Worm (Caenorhabditis elegans) whole organism, L3 larva: ENCODE results near the gene K08H2.7.

ENCODE experiments used
- ZK546.5 ChIP-seq: sonication (generic microtip); optimal IDR thresholded peaks from 2 replicates; lab custom pipeline; 2017; ENCODE audit warnings: missing biosample characterization, missing genetic modification characterization
- aly-2 ChIP-seq: fragments of 150-350 bp; optimal IDR thresholded peaks from 2 replicates; lab custom pipeline; 2014; ENCODE audit warnings: missing biosample characterization, missing genetic modification characterization
- ama-1 ChIP-seq: fragments of 150-350 bp; optimal IDR thresholded peaks from 2 replicates; lab custom pipeline; 2018
- ceh-28 ChIP-seq: fragments of 150-350 bp; optimal IDR thresholded peaks from 2 replicates; lab custom pipeline; 2014; ENCODE audit warnings: missing biosample characterization, missing genetic modification reagents, missing genetic modification characterization
- ceh-82 ChIP-seq: fragments of 150-350 bp; optimal IDR thresholded peaks from 2 replicates; lab custom pipeline; 2014; ENCODE audit warnings: missing biosample characterization, missing genetic modification characterization
- egl-27 ChIP-seq: sonication (generic microtip); optimal IDR thresholded peaks from 4 replicates; lab custom pipeline; 2017; ENCODE audit warnings: missing biosample characterization, missing genetic modification reagents, missing genetic modification characterization
- elt-1 ChIP-seq: fragments of 150-350 bp; optimal IDR thresholded peaks from 2 replicates; lab custom pipeline; 2014; ENCODE audit warnings: missing biosample characterization, missing genetic modification characterization
- elt-2 ChIP-seq: sonication (generic microtip); optimal IDR thresholded peaks from 2 replicates; lab custom pipeline; 2016; ENCODE audit warnings: missing genetic modification reagents, mild to moderate bottlenecking, missing genetic modification characterization, missing compliant biosample characterization
- eor-1 ChIP-seq, 2 experiments: fragments of 150-350 bp; optimal IDR thresholded peaks; 2 replicates each; lab custom pipeline; 2014 to 2018; ENCODE audit warnings: missing biosample characterization in 2 of 2, missing genetic modification characterization in 2 of 2
- fkh-10 ChIP-seq: sonication (generic microtip); optimal IDR thresholded peaks from 2 replicates; lab custom pipeline; 2017; ENCODE audit warnings: missing biosample characterization, missing genetic modification reagents, missing genetic modification characterization
- hmg-11 ChIP-seq: sonication (generic microtip); optimal IDR thresholded peaks from 2 replicates; lab custom pipeline; 2016; ENCODE audit warnings: missing genetic modification characterization, missing compliant biosample characterization
- jun-1 ChIP-seq: fragments of 150-350 bp; optimal IDR thresholded peaks from 2 replicates; lab custom pipeline; 2014; ENCODE audit warnings: missing biosample characterization, missing genetic modification reagents, missing genetic modification characterization
- lin-15B ChIP-seq: fragments of 150-350 bp; optimal IDR thresholded peaks from 2 replicates; lab custom pipeline; 2014; ENCODE audit warnings: missing biosample characterization, missing genetic modification characterization
- lin-39 ChIP-seq: fragments of 150-350 bp; optimal IDR thresholded peaks from 2 replicates; lab custom pipeline; 2018; ENCODE audit warnings: missing biosample characterization, missing genetic modification reagents, missing genetic modification characterization
- lsy-12 ChIP-seq: sonication (generic microtip); optimal IDR thresholded peaks from 2 replicates; lab custom pipeline; 2016; ENCODE audit warnings: mild to moderate bottlenecking, missing genetic modification characterization, missing compliant biosample characterization
- mdl-1 ChIP-seq: fragments of 150-350 bp; optimal IDR thresholded peaks from 2 replicates; lab custom pipeline; 2014; ENCODE audit warnings: missing biosample characterization, missing genetic modification characterization
- mml-1 ChIP-seq: fragments of 150-350 bp; sonication (generic microtip); optimal IDR thresholded peaks from 3 replicates; lab custom pipeline; 2014; ENCODE audit warnings: missing biosample characterization, missing genetic modification characterization
- nfya-1 ChIP-seq: sonication (generic microtip); optimal IDR thresholded peaks from 2 replicates; lab custom pipeline; 2017; ENCODE audit warnings: missing genetic modification characterization, mild to moderate bottlenecking, missing compliant biosample characterization, antibody characterized with exemption, moderate library complexity; ENCODE audit not compliant: insufficient read depth
- nhr-11 ChIP-seq: fragments of 150-350 bp; optimal IDR thresholded peaks from 2 replicates; lab custom pipeline; 2014; ENCODE audit warnings: missing biosample characterization, missing genetic modification characterization
- nhr-12 ChIP-seq: fragments of 150-350 bp; optimal IDR thresholded peaks from 2 replicates; lab custom pipeline; 2014; ENCODE audit warnings: missing biosample characterization, missing genetic modification characterization
- nhr-23 ChIP-seq: fragments of 150-350 bp; optimal IDR thresholded peaks from 2 replicates; lab custom pipeline; 2014; ENCODE audit warnings: missing biosample characterization, missing genetic modification reagents, missing genetic modification characterization
- nhr-25 ChIP-seq: sonication (generic microtip); optimal IDR thresholded peaks from 2 replicates; lab custom pipeline; 2017; ENCODE audit warnings: missing biosample characterization, missing genetic modification characterization
- nhr-43 ChIP-seq: sonication (generic microtip); optimal IDR thresholded peaks from 2 replicates; lab custom pipeline; 2016; ENCODE audit warnings: mild to moderate bottlenecking, missing genetic modification characterization, missing compliant biosample characterization; ENCODE audit not compliant: poor library complexity, severe bottlenecking
- nhr-67 ChIP-seq: fragments of 150-350 bp; optimal IDR thresholded peaks from 2 replicates; lab custom pipeline; 2014; ENCODE audit warnings: missing biosample characterization, missing genetic modification characterization
- nhr-77 ChIP-seq: fragments of 150-350 bp; optimal IDR thresholded peaks from 2 replicates; lab custom pipeline; 2014; ENCODE audit warnings: missing biosample characterization, missing genetic modification characterization
- pha-4 ChIP-seq: fragments of 150-350 bp; optimal IDR thresholded peaks from 2 replicates; lab custom pipeline; 2014; ENCODE audit warnings: missing biosample characterization, missing genetic modification reagents, missing genetic modification characterization
- pqm-1 ChIP-seq: fragments of 150-350 bp; optimal IDR thresholded peaks from 2 replicates; lab custom pipeline; 2017; ENCODE audit warnings: missing biosample characterization, missing genetic modification characterization, inconsistent platforms
- skn-1 ChIP-seq: fragments of 150-350 bp; optimal IDR thresholded peaks from 2 replicates; lab custom pipeline; 2014; ENCODE audit warnings: missing biosample characterization, missing genetic modification characterization
- tbx-2 ChIP-seq: sonication (generic microtip); optimal IDR thresholded peaks from 2 replicates; lab custom pipeline; 2016; ENCODE audit warnings: mild to moderate bottlenecking, missing genetic modification characterization, missing compliant biosample characterization
- unc-39 ChIP-seq: sonication (generic microtip); optimal IDR thresholded peaks from 4 replicates; lab custom pipeline; 2017; ENCODE audit warnings: missing biosample characterization, missing genetic modification characterization
- unc-62 ChIP-seq: fragments of 150-350 bp; sonication (generic microtip); optimal IDR thresholded peaks from 4 replicates; lab custom pipeline; 2014; ENCODE audit warnings: missing biosample characterization, missing genetic modification reagents, missing genetic modification characterization
- zag-1 ChIP-seq: fragments of 150-350 bp; optimal IDR thresholded peaks from 2 replicates; lab custom pipeline; 2014; ENCODE audit warnings: missing biosample characterization, missing genetic modification characterization
- ztf-11 ChIP-seq: fragments of 150-350 bp; optimal IDR thresholded peaks from 2 replicates; lab custom pipeline; 2014; ENCODE audit warnings: missing biosample characterization, missing genetic modification characterization
- ztf-4 ChIP-seq: fragments of 150-350 bp; optimal IDR thresholded peaks from 2 replicates; lab custom pipeline; 2014; ENCODE audit warnings: missing biosample characterization, missing genetic modification characterization

Gene K08H2.7

DNA sequence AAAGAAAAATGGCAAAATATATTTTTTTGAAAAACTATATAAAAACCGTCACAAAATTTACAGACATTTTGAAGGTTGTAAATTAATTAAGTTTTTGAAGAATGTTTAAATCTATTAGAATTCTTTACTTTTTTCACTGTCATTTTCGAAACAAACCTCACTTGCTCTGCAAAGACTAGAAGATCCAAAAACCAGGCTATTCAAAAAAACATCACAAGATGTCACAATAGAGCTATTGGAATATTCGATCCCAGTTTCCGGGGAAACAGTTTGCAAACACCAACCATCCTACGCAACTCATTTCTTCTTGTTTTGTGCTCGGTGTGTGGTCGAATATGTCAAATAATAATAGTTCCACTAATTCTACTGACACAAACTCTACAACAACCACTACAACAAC is 31.4 kb downstream of the K08H2.7 start, which contains the start of gene R12H7.4:
R12H7.4 (plus strand) TSS at position 301 of the 400 bp plus-strand sequence.
- TF ChIP-seq ZK546.5 (no peak), hmg-11 (no peak)
- TF ChIP-seq, all 47 proteins: peak for 0

DNA sequence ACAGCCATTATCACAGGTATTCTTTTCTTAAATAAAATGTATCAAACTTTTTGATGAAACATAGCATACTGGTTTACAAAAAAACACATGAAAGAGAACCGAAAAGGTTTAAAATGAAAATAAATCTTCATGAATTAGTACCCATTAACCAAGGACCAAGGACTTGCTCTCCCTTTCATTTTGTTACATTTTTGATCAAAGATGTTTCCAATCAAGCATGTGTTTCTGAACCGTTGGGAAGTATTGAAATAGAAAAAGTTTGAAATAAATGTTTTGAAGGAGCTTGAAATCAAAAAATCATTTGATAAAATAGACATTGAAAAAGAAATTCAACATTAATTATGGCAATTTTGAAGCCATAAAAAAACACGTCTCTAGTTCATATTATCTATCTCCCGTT is 35.7 kb downstream of the K08H2.7 start:
- TF ChIP-seq nhr-25 (no peak), nhr-12 (tag; lab: Kevin White, UChicago) (no peak), tbx-2 (no peak), mml-1 (tag; lab: Kevin White, UChicago) (no peak), jun-1 (no peak), hmg-11 (no peak), nhr-67 (tag; lab: Kevin White, UChicago) (no peak), ceh-28 (tag; lab: Kevin White, UChicago) (no peak), nhr-11 (tag; lab: Kevin White, UChicago) (no peak), nhr-77 (tag; lab: Kevin White, UChicago) (no peak), ceh-82 (tag; lab: Kevin White, UChicago) (no peak), zag-1 (tag; lab: Kevin White, UChicago) (no peak), mdl-1 (tag; lab: Kevin White, UChicago) (no peak), ama-1 (lab: Kevin White, UChicago) (no peak), pha-4 (tag; lab: Kevin White, UChicago) (no peak), lsy-12 (no peak), lin-39 (tag; lab: Kevin White, UChicago) (no peak)

ce11 chrX:13210478-13210877 is 37.8 kb downstream of the K08H2.7 start:
- TF ChIP-seq ceh-28 (tag; lab: Kevin White, UChicago) = no peak
- TF ChIP-seq lin-39 (tag; lab: Kevin White, UChicago) = peak; percentile 44
- TF ChIP-seq hmg-11 = peak; percentile 63
- TF ChIP-seq nhr-23 = no peak
- peak; percentile 16 for TF ChIP-seq nhr-11 (tag; lab: Kevin White, UChicago)
- no peak for TF ChIP-seq ztf-11 (tag; lab: Kevin White, UChicago)
- TF ChIP-seq fkh-10 (GFP tag; lab: Kevin White, UChicago) = peak; percentile 74
- no peak for TF ChIP-seq egl-27 (tag; lab: Kevin White, UChicago)
- peak; percentile 21 for TF ChIP-seq unc-62
- peak; percentile 73 for TF ChIP-seq nfya-1

ce11 chrX:13209026-13209425 is 39.2 kb downstream of the K08H2.7 start:
- no peak for TF ChIP-seq elt-2
- no peak for TF ChIP-seq tbx-2
- no peak for TF ChIP-seq ama-1 (lab: Kevin White, UChicago)
- no peak for TF ChIP-seq nhr-77 (tag; lab: Kevin White, UChicago)
- no peak for TF ChIP-seq unc-39 (tag; lab: Kevin White, UChicago)
- TF ChIP-seq eor-1 (tag; optimal IDR thresholded peaks at IDR 0.05; lab: Kevin White, UChicago) = no peak
- no peak for TF ChIP-seq nhr-12 (tag; lab: Kevin White, UChicago)
- TF ChIP-seq ztf-4 (tag; lab: Kevin White, UChicago) = no peak
- TF ChIP-seq aly-2 (tag; lab: Kevin White, UChicago) = no peak
- TF ChIP-seq lin-15B = no peak
- TF ChIP-seq nfya-1 = peak; percentile 28
- no peak for TF ChIP-seq elt-1
- TF ChIP-seq pqm-1 = no peak
- TF ChIP-seq fkh-10 (GFP tag; lab: Kevin White, UChicago) = peak; percentile 1
- TF ChIP-seq, all 47 proteins: peak for 2

- TF ChIP-seq nfya-1 = peak; percentile 7
- no peak for TF ChIP-seq skn-1
- TF ChIP-seq lin-39 (tag; lab: Kevin White, UChicago) = peak; percentile 16
- TF ChIP-seq unc-39 (tag; lab: Kevin White, UChicago) = no peak
- no peak for TF ChIP-seq nhr-43 (tag; lab: Kevin White, UChicago)
- TF ChIP-seq nhr-23 = no peak
Observed at ce11 chrX:13206911-13207310, 41.3 kb downstream of the K08H2.7 start.

- peak; percentile 32 for TF ChIP-seq lin-39 (tag; lab: Kevin White, UChicago)
- no peak for TF ChIP-seq ceh-82 (tag; lab: Kevin White, UChicago)
- TF ChIP-seq fkh-10 (GFP tag; lab: Kevin White, UChicago) = no peak
Observed at ce11 chrX:13206011-13206410, 42.2 kb downstream of the K08H2.7 start.
